Worm (Caenorhabditis elegans): ENCODE data around the gene C13A2.7.

DNA sequence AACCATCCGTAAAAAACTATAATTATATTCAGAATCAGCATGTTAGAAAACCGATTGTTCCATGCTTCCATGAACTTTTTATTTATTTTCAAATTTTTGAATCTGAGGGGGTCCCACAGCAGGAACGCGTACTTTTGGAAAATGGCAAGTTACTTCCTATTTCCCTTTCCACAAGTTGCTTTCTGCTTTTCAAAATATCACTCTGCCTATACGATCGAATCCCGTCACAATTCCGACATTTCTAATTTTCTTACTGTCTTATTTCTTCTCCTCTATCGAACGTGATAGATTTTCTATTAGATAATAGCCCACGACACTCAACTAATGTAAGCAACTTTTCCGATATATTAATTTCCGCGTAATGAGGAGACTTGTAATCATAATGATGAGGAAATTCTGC, 9.4 kb downstream of the C13A2.7 start, which contains the start of gene C13A2.5:
- TF ChIP-seq W03F9.2 (tag; optimal IDR thresholded peaks at IDR 0.05) (no peak), him-1 (tag; optimal IDR thresholded peaks at IDR 0.05) (no peak), dao-5 (tag; optimal IDR thresholded peaks at IDR 0.05) (no peak)

All from whole organism, L4/young adult.